Fruit fly (Drosophila melanogaster): ENCODE data around the gene X11Lbeta.

X11Lbeta gene

dm6 chrX:10601479-10601921 lies 26.0 kb upstream of the X11Lbeta start (continued):
- TF ChIP-seq sd (tag; optimal IDR thresholded peaks at IDR 0.05): no peak
- peak; percentile 75 for TF ChIP-seq CG9817 (tag; optimal IDR thresholded peaks at IDR 0.05)
- no peak for TF ChIP-seq CG3726 (GFP tag; IDR thresholded peaks at IDR 0.05)
- no peak for TF ChIP-seq Adf1 (GFP tag; IDR thresholded peaks at IDR 0.05)
- no peak for TF ChIP-seq D (optimal IDR thresholded peaks at IDR 0.05)
- TF ChIP-seq D (GFP tag; optimal IDR thresholded peaks at IDR 0.05): peak; percentile 31
- peak; percentile 4 for TF ChIP-seq vfl (GFP tag; optimal IDR thresholded peaks at IDR 0.05)
- TF ChIP-seq MBD-R2 (GFP tag; IDR thresholded peaks at IDR 0.05): 0 out of 2 replicates have a peak, but pooled peaks have one; percentile 20
- TF ChIP-seq CG6854 (GFP tag; optimal IDR thresholded peaks at IDR 0.05): no peak
- TF ChIP-seq p53 (GFP tag; optimal IDR thresholded peaks at IDR 0.05): no peak
- peak; percentile 18 for TF ChIP-seq CG4820 (GFP tag; optimal IDR thresholded peaks at IDR 0.05)
- TF ChIP-seq zen2 (GFP tag; IDR thresholded peaks at IDR 0.05; ENCODE audit: partially characterized antibody): 0 out of 3 replicates have a peak, but pooled peaks have one; percentile 7
- peak; percentile 82 for TF ChIP-seq Gug (GFP tag; IDR thresholded peaks at IDR 0.05)
- peak; percentile 60 for TF ChIP-seq Deaf1 (tag; optimal IDR thresholded peaks at IDR 0.05)
- TF ChIP-seq CG10366 (GFP tag; IDR thresholded peaks at IDR 0.05): peak; percentile 21; the same call in 1 of the 2 replicates
- peak; percentile 60 for TF ChIP-seq CG12391 (tag; optimal IDR thresholded peaks at IDR 0.05)
- TF ChIP-seq lov (optimal IDR thresholded peaks at IDR 0.05): no peak
- no peak for TF ChIP-seq lov (GFP tag; IDR thresholded peaks at IDR 0.05)
- TF ChIP-seq CG2875 (GFP tag; optimal IDR thresholded peaks at IDR 0.05): no peak
- TF ChIP-seq Kr (GFP tag; optimal IDR thresholded peaks at IDR 0.05): no peak
- no peak for TF ChIP-seq CG7372 (GFP tag; IDR thresholded peaks at IDR 0.05)
- TF ChIP-seq CG11456 (GFP tag; IDR thresholded peaks at IDR 0.05): peak; percentile 75
- TF ChIP-seq BEAF-32 (GFP tag; optimal IDR thresholded peaks at IDR 0.05): peak; percentile 62
- TF ChIP-seq ham (GFP tag; IDR thresholded peaks at IDR 0.05): no peak
- no peak for TF ChIP-seq CG34224 (GFP tag; IDR thresholded peaks at IDR 0.05; ENCODE audit: partially characterized antibody)
- TF ChIP-seq ttk (GFP tag; IDR thresholded peaks at IDR 0.05): peak; percentile 50; the same call in 1 of the 2 replicates
- no peak for TF ChIP-seq CG16863 (GFP tag; optimal IDR thresholded peaks at IDR 0.05)
- peak; percentile 10 for TF ChIP-seq CG8388 (GFP tag; optimal IDR thresholded peaks at IDR 0.05)
- peak; percentile 38; the same call in 1 of the 3 replicates for TF ChIP-seq H15 (GFP tag; IDR thresholded peaks at IDR 0.05)
- TF ChIP-seq CG3847 (GFP tag; IDR thresholded peaks at IDR 0.05): peak; percentile 55
- TF ChIP-seq CG8765 (GFP tag; IDR thresholded peaks at IDR 0.05): peak; percentile 36; the same call in 1 of the 2 replicates
- peak; percentile 90 for TF ChIP-seq Med (GFP tag)
- peak; percentile 73 for TF ChIP-seq Rfx (GFP tag; IDR thresholded peaks at IDR 0.05)
- TF ChIP-seq Ravus (GFP tag; IDR thresholded peaks at IDR 0.05): peak; percentile 31
- peak; percentile 64 for TF ChIP-seq CG3995 (GFP tag; optimal IDR thresholded peaks at IDR 0.05)
- TF ChIP-seq tgo (GFP tag; IDR thresholded peaks at IDR 0.05): peak; percentile 52; the same call in 2 of the 3 replicates
- TF ChIP-seq dmrt99B (tag; optimal IDR thresholded peaks at IDR 0.05): peak; percentile 23
- no peak for TF ChIP-seq slou (GFP tag; optimal IDR thresholded peaks at IDR 0.05)
- peak; percentile 46 for TF ChIP-seq bbx (GFP tag; IDR thresholded peaks at IDR 0.05; ENCODE audit: partially characterized antibody)
- TF ChIP-seq CG7839 (tag; optimal IDR thresholded peaks at IDR 0.05): peak; percentile 46
- TF ChIP-seq CG12659 (GFP tag; optimal IDR thresholded peaks at IDR 0.05): peak; percentile 30
- peak; percentile 65 for TF ChIP-seq gem (tag; optimal IDR thresholded peaks at IDR 0.05)
- no peak for TF ChIP-seq CG18619 (GFP tag; optimal IDR thresholded peaks at IDR 0.05)
- TF ChIP-seq CG10959 (GFP tag; IDR thresholded peaks at IDR 0.05): peak; percentile 26; the same call in 1 of the 2 replicates
- TF ChIP-seq CG12155 (GFP tag; optimal IDR thresholded peaks at IDR 0.05): peak; percentile 30
- no peak for TF ChIP-seq pb (GFP tag; optimal IDR thresholded peaks at IDR 0.05)
- peak; percentile 9 for TF ChIP-seq jumu (GFP tag; optimal IDR thresholded peaks at IDR 0.05)
- TF ChIP-seq CG10274 (GFP tag; optimal IDR thresholded peaks at IDR 0.05): no peak
- TF ChIP-seq CG13775 (GFP tag; optimal IDR thresholded peaks at IDR 0.05): peak; percentile 40
- TF ChIP-seq CG17385 (GFP tag; optimal IDR thresholded peaks at IDR 0.05): peak; percentile 44
- TF ChIP-seq CG18262 (tag; optimal IDR thresholded peaks at IDR 0.05): peak; percentile 41
